Worm (Caenorhabditis elegans): Measurements from ENCODE around the gene C03B1.14.
A peak's percentile ranks its signal among the peaks of the same experiment; 100 is the strongest.

- TF ChIP-seq T22C8.4 (GFP tag; IDR thresholded peaks at IDR 0.05) (no peak), flt-1 (GFP tag; IDR thresholded peaks at IDR 0.05) (peak; percentile 75), klf-2 (GFP tag; conservative IDR thresholded peaks at IDR 0.05) (no peak)
Measured at ce11 chrX:6378363-6378762, 17.8 kb upstream of the C03B1.14 start.

Measured in whole organism, midembryonic.